Worm (Caenorhabditis elegans): ENCODE results near the gene K10C9.7.

K10C9.7 gene

DNA sequence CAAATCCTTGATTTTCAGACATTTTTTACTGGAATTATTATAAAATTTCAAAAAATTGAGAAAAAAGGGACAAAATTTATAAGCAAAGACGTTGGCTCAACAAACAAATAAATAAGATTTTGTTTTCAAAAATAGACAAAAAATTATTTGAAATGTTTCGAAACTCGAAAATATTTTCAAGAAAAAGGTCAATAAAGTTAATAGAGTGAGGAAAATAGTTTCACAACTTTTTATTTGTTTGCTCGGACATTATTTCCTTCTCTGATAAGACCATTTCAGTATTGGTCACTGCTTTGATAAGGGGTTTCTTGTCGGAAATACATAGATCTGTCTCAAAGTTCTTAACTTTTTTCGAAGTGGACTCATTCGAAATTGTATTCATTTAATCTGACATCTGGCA, 40.3 kb downstream of the K10C9.7 start, which contains the start of gene R09A1.3:
TSS of gene R09A1.3 (minus strand) at position 31 of the 400 bp plus-strand sequence.
- TF ChIP-seq klf-2 (GFP tag; conservative IDR thresholded peaks at IDR 0.05) (no peak), T22C8.4 (GFP tag; IDR thresholded peaks at IDR 0.05) (no peak), med-1 (GFP tag; optimal IDR thresholded peaks at IDR 0.05; ENCODE audit: insufficient read depth) (no peak), flt-1 (GFP tag; IDR thresholded peaks at IDR 0.05) (no peak), ztf-29 (GFP tag; IDR thresholded peaks at IDR 0.05) (no peak), tab-1 (GFP tag; IDR thresholded peaks at IDR 0.05) (no peak), cog-1 (tag; optimal IDR thresholded peaks at IDR 0.05) (no peak), ztf-23 (GFP tag; IDR thresholded peaks at IDR 0.05) (no peak), ref-1 (GFP tag; conservative IDR thresholded peaks at IDR 0.05) (no peak)

DNA sequence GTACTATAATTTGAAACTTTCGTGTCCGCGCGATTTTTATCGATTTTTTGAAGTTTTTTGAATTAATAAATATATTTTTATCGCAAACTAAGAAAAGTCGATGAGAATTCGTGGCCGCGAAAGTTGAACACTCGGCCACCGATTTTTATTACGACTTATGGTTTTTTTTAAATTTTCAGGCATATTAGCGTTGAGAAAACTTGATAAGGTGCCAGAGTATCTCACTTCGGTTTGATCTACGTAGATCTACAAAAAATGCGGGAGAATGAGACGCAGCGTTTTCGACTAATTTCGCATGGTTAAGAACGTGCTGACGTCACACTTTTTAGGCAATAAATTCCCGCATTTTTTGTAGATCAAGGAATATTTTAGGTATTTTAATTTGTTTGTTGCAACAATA, 44.0 kb downstream of the K10C9.7 start, which contains the start of gene pei-2:
TSS of gene pei-2 (minus strand) at position 101 of the 400 bp plus-strand sequence.
- TF ChIP-seq ztf-29 (GFP tag; IDR thresholded peaks at IDR 0.05) (no peak), T22C8.4 (GFP tag; IDR thresholded peaks at IDR 0.05) (no peak), cog-1 (tag; optimal IDR thresholded peaks at IDR 0.05) (no peak), ztf-23 (GFP tag; IDR thresholded peaks at IDR 0.05) (no peak), med-1 (GFP tag; optimal IDR thresholded peaks at IDR 0.05; ENCODE audit: insufficient read depth) (no peak), flt-1 (GFP tag; IDR thresholded peaks at IDR 0.05) (no peak), tab-1 (GFP tag; IDR thresholded peaks at IDR 0.05) (no peak)

- no peak for TF ChIP-seq ztf-23 (GFP tag; IDR thresholded peaks at IDR 0.05)
- no peak for TF ChIP-seq ref-1 (GFP tag; conservative IDR thresholded peaks at IDR 0.05)
- no peak for TF ChIP-seq tab-1 (GFP tag; IDR thresholded peaks at IDR 0.05)
- TF ChIP-seq T22C8.4 (GFP tag; IDR thresholded peaks at IDR 0.05): no peak
Observed at ce11 chrV:1021456-1021855, 45.9 kb downstream of the K10C9.7 start.

DNA sequence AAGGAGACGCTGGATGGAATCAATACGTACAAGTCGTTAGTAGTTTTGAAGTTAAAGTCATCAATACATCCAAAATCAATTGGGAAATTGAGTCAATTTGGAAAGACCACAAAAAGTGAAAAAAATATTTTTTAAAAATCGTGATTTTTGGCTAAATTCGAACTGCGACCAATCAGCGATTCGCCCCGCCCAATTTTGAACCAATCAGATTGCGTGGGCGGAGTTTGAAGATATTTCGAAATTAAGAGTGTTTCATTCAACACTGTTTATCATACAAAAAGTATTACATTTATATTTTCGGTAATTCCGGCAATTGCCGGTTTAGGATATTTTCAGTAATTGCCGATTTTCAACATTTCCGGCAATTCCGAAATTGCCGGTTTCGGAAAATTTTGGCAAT, 50.2 kb downstream of the K10C9.7 start:
- TF ChIP-seq klf-2 (GFP tag; conservative IDR thresholded peaks at IDR 0.05): no peak
- no peak for TF ChIP-seq ztf-29 (GFP tag; IDR thresholded peaks at IDR 0.05)
- TF ChIP-seq ztf-23 (GFP tag; IDR thresholded peaks at IDR 0.05): no peak
- no peak for TF ChIP-seq tab-1 (GFP tag; IDR thresholded peaks at IDR 0.05)
- TF ChIP-seq flt-1 (GFP tag; IDR thresholded peaks at IDR 0.05): no peak
- TF ChIP-seq cog-1 (tag; optimal IDR thresholded peaks at IDR 0.05): no peak
- no peak for TF ChIP-seq med-1 (GFP tag; optimal IDR thresholded peaks at IDR 0.05; ENCODE audit: insufficient read depth)
- no peak for TF ChIP-seq T22C8.4 (GFP tag; IDR thresholded peaks at IDR 0.05)
- TF ChIP-seq ref-1 (GFP tag; conservative IDR thresholded peaks at IDR 0.05): no peak
